Fruit fly (Drosophila melanogaster): ENCODE data around the gene CG7573.
A peak's percentile ranks its signal among the peaks of the same experiment; 100 is the strongest.

Gene CG7573

dm6 chr3L:11306145-11307031, 5.2 kb upstream of the CG7573 start (continued):
- TF ChIP-seq ase (GFP tag; IDR thresholded peaks at IDR 0.05) (no peak), odd (GFP tag; optimal IDR thresholded peaks at IDR 0.05) (peak; percentile 5), CG14014 (GFP tag; IDR thresholded peaks at IDR 0.05) (0 out of 2 replicates have a peak, but pooled peaks have one; percentile 14), psq (GFP tag; optimal IDR thresholded peaks at IDR 0.05) (no peak), corto (GFP tag; optimal IDR thresholded peaks at IDR 0.05) (no peak), CG3838 (GFP tag; optimal IDR thresholded peaks at IDR 0.05) (no peak), run (tag; optimal IDR thresholded peaks at IDR 0.05) (no peak), H15 (GFP tag; IDR thresholded peaks at IDR 0.05) (no peak), tx (GFP tag; optimal IDR thresholded peaks at IDR 0.05) (no peak), CG7556 (GFP tag; optimal IDR thresholded peaks at IDR 0.05) (peak; percentile 50), dimm (GFP tag; IDR thresholded peaks at IDR 0.05) (no peak), bcd (GFP tag; optimal IDR thresholded peaks at IDR 0.05) (peak; percentile 8), scrt (GFP tag; optimal IDR thresholded peaks at IDR 0.05) (no peak), phol (tag; optimal IDR thresholded peaks at IDR 0.05) (peak; percentile 40), CG1602 (GFP tag; optimal IDR thresholded peaks at IDR 0.05) (peak; percentile 0), Pdp1 (GFP tag; optimal IDR thresholded peaks at IDR 0.05) (peak in 1 of 2 experiments; percentile 2), CG7745 (tag; optimal IDR thresholded peaks at IDR 0.05) (peak; percentile 4), CG12104 (GFP tag; optimal IDR thresholded peaks at IDR 0.05) (peak; percentile 9), dmrt11E (tag; optimal IDR thresholded peaks at IDR 0.05) (peak; percentile 46), eve (GFP tag; optimal IDR thresholded peaks at IDR 0.05) (peak in 1 of 2 experiments; percentile 32), tna (GFP tag; IDR thresholded peaks at IDR 0.05; ENCODE audit: partially characterized antibody) (no peak), chn (GFP tag; optimal IDR thresholded peaks at IDR 0.05) (peak; percentile 2), Ets65A (GFP tag) (peak; percentile 35), Six4 (GFP tag; optimal IDR thresholded peaks at IDR 0.05) (no peak), CG2712 (tag; optimal IDR thresholded peaks at IDR 0.05) (peak; percentile 39), CG17612 (GFP tag; IDR thresholded peaks at IDR 0.05) (no peak), grn (GFP tag; optimal IDR thresholded peaks at IDR 0.05) (peak; percentile 75), CG6854 (GFP tag; optimal IDR thresholded peaks at IDR 0.05) (no peak), Optix (GFP tag; IDR thresholded peaks at IDR 0.05) (peak; percentile 23; the same call in 1 of the 3 replicates), bsh (GFP tag; optimal IDR thresholded peaks at IDR 0.05) (no peak), Med (GFP tag) (peak; percentile 62), CG1832 (GFP tag; optimal IDR thresholded peaks at IDR 0.05) (no peak), CG2199 (GFP tag; IDR thresholded peaks at IDR 0.05) (0 out of 3 replicates have a peak, but pooled peaks have one; percentile 14), oc (tag; optimal IDR thresholded peaks at IDR 0.05) (no peak), HLH4C (GFP tag; IDR thresholded peaks at IDR 0.05; ENCODE audit: partially characterized antibody) (no peak), sens (GFP tag) (peak; percentile 71), sens-2 (GFP tag; IDR thresholded peaks at IDR 0.05) (0 out of 2 replicates have a peak, but pooled peaks have one; percentile 6), ttk (GFP tag; IDR thresholded peaks at IDR 0.05) (no peak), D (optimal IDR thresholded peaks at IDR 0.05) (no peak), D (GFP tag; optimal IDR thresholded peaks at IDR 0.05) (peak; percentile 20), CG10209 (GFP tag; optimal IDR thresholded peaks at IDR 0.05) (peak; percentile 17), Oaz (GFP tag; IDR thresholded peaks at IDR 0.05) (0 out of 2 replicates have a peak, but pooled peaks have one; percentile 14), CG4424 (GFP tag; optimal IDR thresholded peaks at IDR 0.05) (peak; percentile 40), Scr (GFP tag; IDR thresholded peaks at IDR 0.05; ENCODE audit: partially characterized antibody) (no peak), ind (GFP tag; optimal IDR thresholded peaks at IDR 0.05) (peak; percentile 16), ci (GFP tag; IDR thresholded peaks at IDR 0.05) (no peak), CG2678 (tag; optimal IDR thresholded peaks at IDR 0.05) (peak; percentile 37), CG6175 (GFP tag; IDR thresholded peaks at IDR 0.05) (0 out of 3 replicates have a peak, but pooled peaks have one; percentile 65), CG8478 (optimal IDR thresholded peaks at IDR 0.05) (no peak)

All from whole organism, embryonic.